Fruit fly (Drosophila melanogaster) whole organism, embryonic: ENCODE results near the gene Ccn.

Source experiments
- B-H2 ChIP-seq: fragments of 200-800 bp; sonication (Bioruptor generic); optimal IDR thresholded peaks from 2 replicates; lab custom pipeline; 2018; ENCODE audit warnings: missing biosample characterization, mild to moderate bottlenecking, missing genetic modification characterization
- CG10321 ChIP-seq: fragments of 200-800 bp; sonication (Bioruptor generic); IDR thresholded peaks from 2 replicates; pipeline ENCODE4 v1.3.6; 2022; ENCODE audit warnings: missing biosample characterization, missing genetic modification characterization
- CG11093 ChIP-seq: fragments of 200-800 bp; sonication (Bioruptor generic); IDR thresholded peaks from 3 replicates; pipeline ENCODE4 v1.3.6; 2022; ENCODE audit warnings: missing biosample characterization, missing genetic modification characterization
- CG11247 ChIP-seq: fragments of 200-800 bp; sonication (Bioruptor generic); IDR thresholded peaks from 2 replicates; pipeline ENCODE4 v1.3.6; 2022; ENCODE audit warnings: missing biosample characterization, missing genetic modification characterization
- CG12659 ChIP-seq: fragments of 200-800 bp; sonication (Bioruptor generic); optimal IDR thresholded peaks from 3 replicates; lab custom pipeline; 2017; ENCODE audit warnings: mild to moderate bottlenecking, missing biosample characterization, missing genetic modification reagents, missing genetic modification characterization
- CG15011 ChIP-seq: fragments of 200-800 bp; sonication (Bioruptor generic); optimal IDR thresholded peaks from 3 replicates; lab custom pipeline; 2018; ENCODE audit warnings: missing biosample characterization, mild to moderate bottlenecking, missing genetic modification characterization
- CG18599 ChIP-seq: fragments of 200-800 bp; sonication (Bioruptor generic); optimal IDR thresholded peaks from 3 replicates; lab custom pipeline; 2017; ENCODE audit warnings: missing biosample characterization, missing genetic modification characterization, mild to moderate bottlenecking, moderate library complexity, missing genetic modification reagents
- CG2199 ChIP-seq: fragments of 200-800 bp; sonication (Bioruptor generic); IDR thresholded peaks from 3 replicates; pipeline ENCODE4 v1.3.6; 2022; ENCODE audit warnings: missing biosample characterization, missing genetic modification characterization
- CG3281 ChIP-seq: fragments of 200-800 bp; sonication (Bioruptor generic); optimal IDR thresholded peaks from 3 replicates; lab custom pipeline; 2017; ENCODE audit warnings: missing biosample characterization, mild to moderate bottlenecking, missing genetic modification characterization
- CG33213 ChIP-seq: fragments of 200-800 bp; sonication (Bioruptor generic); optimal IDR thresholded peaks from 3 replicates; lab custom pipeline; 2016; ENCODE audit warnings: missing biosample characterization, missing genetic modification characterization
- CG34376 ChIP-seq: fragments of 200-800 bp; sonication (Bioruptor generic); optimal IDR thresholded peaks from 2 replicates; lab custom pipeline; 2018; ENCODE audit warnings: missing biosample characterization, mild to moderate bottlenecking, missing genetic modification characterization
- CG3838 ChIP-seq: fragments of 200-800 bp; sonication (Bioruptor generic); optimal IDR thresholded peaks from 3 replicates; lab custom pipeline; 2016; ENCODE audit warnings: missing biosample characterization, missing genetic modification characterization
- CG4404 ChIP-seq: fragments of 200-800 bp; sonication (Bioruptor generic); IDR thresholded peaks from 2 replicates; pipeline ENCODE4 v1.3.6; 2022; ENCODE audit warnings: missing biosample characterization, missing genetic modification characterization
- CG6813 ChIP-seq: fragments of 200-800 bp; sonication (Bioruptor generic); optimal IDR thresholded peaks from 2 replicates; lab custom pipeline; 2017; ENCODE audit warnings: missing biosample characterization, missing genetic modification characterization, mild to moderate bottlenecking, moderate library complexity, missing genetic modification reagents
- Deaf1 ChIP-seq: fragments of 200-800 bp; optimal IDR thresholded peaks from 3 replicates; lab custom pipeline; 2019; ENCODE audit warnings: missing biosample characterization, mild to moderate bottlenecking, missing genetic modification characterization, moderate library complexity
- HmgZ ChIP-seq: fragments of 200-800 bp; sonication (Bioruptor generic); optimal IDR thresholded peaks from 2 replicates; lab custom pipeline; 2018; ENCODE audit warnings: missing biosample characterization, mild to moderate bottlenecking, missing genetic modification characterization
- Hr39 ChIP-seq: fragments of >200 bp; optimal IDR thresholded peaks from 2 replicates; lab custom pipeline; 2017
- Med ChIP-seq: fragments of 200-800 bp; sonication (Bioruptor generic); peaks from one replicate; lab custom pipeline; 2016; ENCODE audit warnings: missing biosample characterization, missing genetic modification characterization, mild to moderate bottlenecking, inconsistent platforms, moderate library complexity
- Rfx ChIP-seq: fragments of 200-800 bp; sonication (Bioruptor generic); IDR thresholded peaks from 2 replicates; pipeline ENCODE4 v1.3.6; 2022; ENCODE audit warnings: missing biosample characterization, missing genetic modification characterization
- Side ChIP-seq: fragments of 200-800 bp; sonication (Bioruptor generic); optimal IDR thresholded peaks from 2 replicates; lab custom pipeline; 2016; ENCODE audit warnings: missing biosample characterization, missing genetic modification characterization
- Sin3A ChIP-seq: fragments of >200 bp; optimal IDR thresholded peaks from 2 replicates; lab custom pipeline; 2018
- Ssrp ChIP-seq: fragments of 200-800 bp; sonication (Bioruptor generic); optimal IDR thresholded peaks from 2 replicates; lab custom pipeline; 2018; ENCODE audit warnings: missing biosample characterization, mild to moderate bottlenecking, missing genetic modification characterization, moderate library complexity
- abd-A ChIP-seq: fragments of 200-800 bp; sonication (Bioruptor generic); optimal IDR thresholded peaks from 3 replicates; lab custom pipeline; 2019; ENCODE audit warnings: missing biosample characterization, mild to moderate bottlenecking, missing genetic modification characterization, moderate library complexity
- ase ChIP-seq: fragments of 200-800 bp; sonication (Bioruptor generic); IDR thresholded peaks from 3 replicates; pipeline ENCODE4 v1.3.6; 2022; ENCODE audit warnings: missing biosample characterization, missing genetic modification characterization
- caup ChIP-seq: fragments of 200-800 bp; sonication (Bioruptor generic); optimal IDR thresholded peaks from 3 replicates; lab custom pipeline; 2017; ENCODE audit warnings: missing biosample characterization, mild to moderate bottlenecking, missing genetic modification characterization, moderate library complexity; ENCODE audit not compliant: severe bottlenecking
- corto ChIP-seq: fragments of 200-800 bp; sonication (Bioruptor generic); optimal IDR thresholded peaks from 2 replicates; lab custom pipeline; 2016; ENCODE audit warnings: missing biosample characterization, mild to moderate bottlenecking, missing genetic modification characterization, moderate library complexity
- cwo ChIP-seq: fragments of 200-800 bp; sonication (Bioruptor generic); optimal IDR thresholded peaks from 3 replicates; lab custom pipeline; 2017; ENCODE audit warnings: missing biosample characterization, missing genetic modification characterization, mild to moderate bottlenecking, moderate library complexity, missing genetic modification reagents
- esg ChIP-seq: fragments of 200-800 bp; sonication (Bioruptor generic); conservative IDR thresholded peaks from 2 replicates; pipeline ENCODE4 v1.3.6; 2022; ENCODE audit warnings: missing biosample characterization, missing genetic modification characterization
- eve ChIP-seq, 2 experiments: fragments of >200 bp; optimal IDR thresholded peaks; 2 replicates each; lab custom pipeline; 2017; ENCODE audit warnings: missing biosample characterization in 2 of 2, missing genetic modification characterization in 2 of 2
- exex ChIP-seq: fragments of 200-800 bp; sonication (Bioruptor generic); optimal IDR thresholded peaks from 4 replicates; lab custom pipeline; 2018; ENCODE audit warnings: missing biosample characterization, mild to moderate bottlenecking, missing genetic modification characterization, moderate library complexity
- ftz-f1 ChIP-seq: fragments of 200-800 bp; sonication (Bioruptor generic); optimal IDR thresholded peaks from 2 replicates; lab custom pipeline; 2016; ENCODE audit warnings: missing biosample characterization, missing genetic modification characterization
- gcm ChIP-seq: fragments of 200-800 bp; sonication (Bioruptor generic); optimal IDR thresholded peaks from 2 replicates; lab custom pipeline; 2019; ENCODE audit warnings: missing biosample characterization, mild to moderate bottlenecking, missing genetic modification characterization, moderate library complexity
- grn ChIP-seq: fragments of 200-800 bp; sonication (Bioruptor generic); optimal IDR thresholded peaks from 3 replicates; lab custom pipeline; 2017; ENCODE audit warnings: missing biosample characterization, missing genetic modification characterization
- hb ChIP-seq: fragments of 200-800 bp; sonication (Bioruptor generic); IDR thresholded peaks from 3 replicates; pipeline ENCODE4 v1.3.6; 2022; ENCODE audit warnings: missing biosample characterization, missing genetic modification characterization; ENCODE audit not compliant: partially characterized antibody
- ind ChIP-seq: fragments of 200-800 bp; sonication (Bioruptor generic); optimal IDR thresholded peaks from 3 replicates; lab custom pipeline; 2016; ENCODE audit warnings: missing biosample characterization, missing genetic modification characterization
- inv ChIP-seq: fragments of 200-800 bp; sonication (Bioruptor generic); IDR thresholded peaks from 2 replicates; pipeline ENCODE4 v1.3.6; 2022; ENCODE audit warnings: missing biosample characterization, missing genetic modification characterization; ENCODE audit not compliant: partially characterized antibody
- jing ChIP-seq: fragments of 200-800 bp; sonication (Bioruptor generic); optimal IDR thresholded peaks from 2 replicates; lab custom pipeline; 2018; ENCODE audit warnings: missing biosample characterization, mild to moderate bottlenecking, missing genetic modification characterization
- knrl ChIP-seq: fragments of 200-800 bp; sonication (Bioruptor generic); IDR thresholded peaks from 3 replicates; pipeline ENCODE4 v1.3.6; 2022; ENCODE audit warnings: missing biosample characterization, missing genetic modification characterization; ENCODE audit not compliant: partially characterized antibody
- lab ChIP-seq: fragments of 200-800 bp; sonication (Bioruptor generic); optimal IDR thresholded peaks from 3 replicates; lab custom pipeline; 2017; ENCODE audit warnings: missing biosample characterization, missing genetic modification characterization, mild to moderate bottlenecking, moderate library complexity, missing genetic modification reagents
- lola ChIP-seq, 3 experiments: fragments of >200 bp in 2 of 3; fragments of 200-800 bp in 1 of 3; sonication (Bioruptor generic) in 1 of 3; optimal IDR thresholded peaks; 2 replicates each; lab custom pipeline; 2017 to 2019; ENCODE audit warnings: missing biosample characterization in 3 of 3, missing genetic modification characterization in 3 of 3, mild to moderate bottlenecking in 1 of 3, moderate library complexity in 1 of 3
- mirr ChIP-seq: fragments of 200-800 bp; sonication (Bioruptor generic); optimal IDR thresholded peaks from 3 replicates; lab custom pipeline; 2018; ENCODE audit warnings: missing biosample characterization, mild to moderate bottlenecking, missing genetic modification characterization
- nerfin-2 ChIP-seq: fragments of 200-800 bp; sonication (Bioruptor generic); IDR thresholded peaks from 2 replicates; pipeline ENCODE4 v1.3.6; 2022; ENCODE audit warnings: missing biosample characterization, missing genetic modification characterization; ENCODE audit not compliant: partially characterized antibody
- p53 ChIP-seq: fragments of 200-800 bp; sonication (Bioruptor generic); optimal IDR thresholded peaks from 2 replicates; lab custom pipeline; 2016; ENCODE audit warnings: missing biosample characterization, missing genetic modification characterization
- pzg ChIP-seq: fragments of 200-800 bp; sonication (Bioruptor generic); optimal IDR thresholded peaks from 3 replicates; lab custom pipeline; 2018; ENCODE audit warnings: missing biosample characterization, mild to moderate bottlenecking, missing genetic modification characterization, moderate library complexity
- sug ChIP-seq: fragments of 200-800 bp; optimal IDR thresholded peaks from 2 replicates; lab custom pipeline; 2019; ENCODE audit warnings: missing biosample characterization, mild to moderate bottlenecking, missing genetic modification characterization, moderate library complexity
- wdn ChIP-seq: fragments of 200-800 bp; sonication (Bioruptor generic); IDR thresholded peaks from 2 replicates; pipeline ENCODE4 v1.3.6; 2022; ENCODE audit warnings: missing biosample characterization, missing genetic modification characterization

Ccn gene

DNA sequence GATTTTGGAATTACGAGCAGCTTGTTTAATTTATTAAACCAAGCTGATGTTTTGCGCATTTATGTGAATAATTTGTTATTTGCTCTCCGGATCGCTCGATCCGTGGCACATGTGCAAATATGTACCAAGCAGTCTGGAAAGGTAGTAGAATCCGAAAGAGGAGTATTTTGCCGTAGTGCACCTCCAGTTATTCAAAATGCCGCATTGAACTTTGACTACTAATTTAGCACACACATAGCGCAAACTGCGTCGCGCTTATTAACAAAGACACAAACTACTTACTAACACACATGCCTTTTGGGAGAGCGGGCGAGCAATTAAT, 30.6 kb upstream of the Ccn start (continued):
- TF ChIP-seq CG11247 (GFP tag; lab: Robert Waterston, UW): 0 out of 2 replicates have a peak, but pooled peaks have one; percentile 44
- TF ChIP-seq CG15011 (GFP tag; lab: Kevin White, UChicago): peak; percentile 38
- TF ChIP-seq Side (GFP tag; lab: Kevin White, UChicago): peak; percentile 36
- TF ChIP-seq, all 482 proteins: peak for 111

DNA sequence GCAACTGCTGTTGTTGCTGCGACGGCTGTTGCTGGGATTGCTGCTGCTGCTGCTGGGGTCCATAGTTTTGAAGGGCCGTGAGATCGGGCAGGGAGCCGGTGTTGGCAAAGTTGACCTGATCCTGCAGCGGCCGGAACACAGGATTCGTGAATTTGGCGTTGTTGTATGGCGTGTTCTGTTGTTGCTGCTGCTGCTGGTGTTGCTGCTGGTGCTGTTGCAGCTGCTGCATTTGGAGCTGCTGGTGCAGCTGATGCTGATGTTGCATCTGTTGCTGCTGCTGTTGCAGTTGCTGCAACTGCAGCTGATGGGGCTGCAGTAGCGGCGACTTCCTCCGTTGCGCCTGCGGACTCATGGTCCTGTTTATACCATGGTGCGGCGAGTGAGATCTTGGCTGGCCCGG, 26.2 kb upstream of the Ccn start:
- TF ChIP-seq wdn (GFP tag; lab: Robert Waterston, UW): no peak
- TF ChIP-seq corto (GFP tag; lab: Kevin White, UChicago): no peak
- no peak for TF ChIP-seq lola (GFP tag; optimal IDR thresholded peaks at IDR 0.05; lab: Kevin White, UChicago)
- TF ChIP-seq Hr39 (lab: Kevin White, UChicago): no peak
- TF ChIP-seq CG2199 (GFP tag; lab: Robert Waterston, UW): no peak
- TF ChIP-seq ase (GFP tag; lab: Robert Waterston, UW): no peak
- TF ChIP-seq gcm (GFP tag; lab: Kevin White, UChicago): no peak
- TF ChIP-seq Sin3A: no peak
- TF ChIP-seq eve (GFP tag; optimal IDR thresholded peaks at IDR 0.05; lab: Kevin White, UChicago): no peak
- TF ChIP-seq, all 482 proteins: peak for 0

DNA sequence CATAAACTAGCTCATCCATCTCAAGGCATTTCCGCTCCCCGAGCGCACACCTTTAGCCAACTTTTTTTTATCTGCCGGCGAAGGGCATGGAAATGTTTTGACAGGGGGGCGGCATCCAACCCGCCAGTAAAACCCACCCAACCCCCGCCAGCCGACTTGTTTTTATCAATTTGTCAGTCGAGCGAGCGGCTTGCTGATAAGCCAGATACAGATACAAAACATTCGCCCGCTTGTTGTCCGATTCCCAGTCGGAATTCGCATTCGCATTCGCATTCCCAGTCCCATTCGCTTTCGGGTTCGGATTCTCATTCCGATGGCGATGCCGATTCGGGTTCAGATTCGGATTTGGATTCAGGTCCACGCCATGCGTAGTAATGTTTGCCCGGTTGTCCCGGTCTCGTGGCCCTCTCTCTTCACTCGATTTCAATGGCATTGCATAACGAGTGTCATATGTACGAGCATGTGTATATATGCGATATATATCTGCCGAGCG, 24.7 kb upstream of the Ccn start:
- TF ChIP-seq ftz-f1 (GFP tag; lab: Kevin White, UChicago) (peak; percentile 67), inv (GFP tag; lab: Robert Waterston, UW) (no peak), CG33213 (no peak), esg (GFP tag; lab: Robert Waterston, UW) (no peak), CG10321 (GFP tag; lab: Robert Waterston, UW) (0 out of 2 replicates have a peak, but pooled peaks have one; percentile 14), CG18599 (GFP tag; lab: Kevin White, UChicago) (peak; percentile 58), Ssrp (tag; lab: Kevin White, UChicago) (no peak), CG4404 (GFP tag; lab: Robert Waterston, UW) (no peak), nerfin-2 (GFP tag; lab: Robert Waterston, UW) (no peak), jing (GFP tag; lab: Kevin White, UChicago) (no peak), CG3838 (no peak), corto (GFP tag; lab: Kevin White, UChicago) (peak; percentile 22), Med (GFP tag; lab: Kevin White, UChicago) (peak; percentile 85), mirr (GFP tag; lab: Kevin White, UChicago) (peak; percentile 83), Side (GFP tag; lab: Kevin White, UChicago) (no peak), exex (peak; percentile 64), pzg (GFP tag; lab: Kevin White, UChicago) (peak; percentile 19), CG6813 (no peak), p53 (no peak), abd-A (peak; percentile 57), CG12659 (GFP tag; lab: Kevin White, UChicago) (no peak), CG34376 (GFP tag; lab: Kevin White, UChicago) (peak; percentile 82), B-H2 (GFP tag; lab: Kevin White, UChicago) (peak; percentile 17), lab (GFP tag; lab: Kevin White, UChicago) (peak; percentile 79), Deaf1 (tag; lab: Kevin White, UChicago) (peak; percentile 97), CG11093 (GFP tag; lab: Robert Waterston, UW) (no peak), sug (tag; lab: Kevin White, UChicago) (peak; percentile 96), hb (GFP tag; lab: Robert Waterston, UW) (no peak), caup (GFP tag; lab: Kevin White, UChicago) (peak; percentile 48), Rfx (peak; percentile 18; the same call in 1 of the 2 replicates), CG3281 (GFP tag; lab: Kevin White, UChicago) (peak; percentile 30), HmgZ (tag; lab: Kevin White, UChicago) (peak; percentile 24), grn (GFP tag; lab: Kevin White, UChicago) (peak; percentile 55), cwo (GFP tag; lab: Kevin White, UChicago) (peak; percentile 71), ind (GFP tag; lab: Kevin White, UChicago) (no peak), knrl (no peak)
